Worm (Caenorhabditis elegans): ENCODE results near the gene eff-1.

Gene eff-1

ce11 chrII:8369059-8369458 is 22.6 kb downstream of the eff-1 start, which contains the start of gene amt-3:
Gene amt-3 (minus strand): TSS chrII:8369159.
- TF ChIP-seq irx-1 (tag; optimal IDR thresholded peaks at IDR 0.05), result no peak
- TF ChIP-seq nhr-20 (tag; optimal IDR thresholded peaks at IDR 0.05), result no peak
- no peak for TF ChIP-seq dsc-1 (tag; optimal IDR thresholded peaks at IDR 0.05)
- TF ChIP-seq sox-4 (tag; optimal IDR thresholded peaks at IDR 0.05), result no peak

DNA sequence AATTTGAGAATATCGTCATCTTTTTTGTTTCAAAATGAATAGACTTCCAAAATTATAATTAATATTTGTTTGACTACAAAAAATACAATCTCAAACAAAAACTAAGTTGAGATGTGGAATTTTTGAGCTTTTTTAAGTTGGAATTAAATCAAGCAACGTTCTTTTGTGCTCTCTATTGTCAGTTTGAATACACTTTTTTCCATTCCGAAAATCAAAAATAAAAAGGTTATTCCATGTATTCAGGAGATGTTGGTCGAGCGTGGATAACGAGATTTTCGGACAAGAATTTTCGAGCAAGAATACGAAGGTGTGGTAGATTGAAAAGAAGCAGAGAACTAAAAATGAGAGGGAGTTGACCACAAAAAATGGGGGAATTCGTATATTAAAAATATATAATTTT is 23.7 kb downstream of the eff-1 start:
- no peak for TF ChIP-seq nhr-28 (tag; optimal IDR thresholded peaks at IDR 0.05)
- no peak for TF ChIP-seq skn-1 (tag; optimal IDR thresholded peaks at IDR 0.05)
- TF ChIP-seq nhr-71 (tag; optimal IDR thresholded peaks at IDR 0.05), result no peak
- TF ChIP-seq nhr-19 (GFP tag; conservative IDR thresholded peaks at IDR 0.05), result no peak
- TF ChIP-seq nhr-20 (tag; optimal IDR thresholded peaks at IDR 0.05), result no peak
- no peak for TF ChIP-seq nhr-237 (tag; optimal IDR thresholded peaks at IDR 0.05)

DNA sequence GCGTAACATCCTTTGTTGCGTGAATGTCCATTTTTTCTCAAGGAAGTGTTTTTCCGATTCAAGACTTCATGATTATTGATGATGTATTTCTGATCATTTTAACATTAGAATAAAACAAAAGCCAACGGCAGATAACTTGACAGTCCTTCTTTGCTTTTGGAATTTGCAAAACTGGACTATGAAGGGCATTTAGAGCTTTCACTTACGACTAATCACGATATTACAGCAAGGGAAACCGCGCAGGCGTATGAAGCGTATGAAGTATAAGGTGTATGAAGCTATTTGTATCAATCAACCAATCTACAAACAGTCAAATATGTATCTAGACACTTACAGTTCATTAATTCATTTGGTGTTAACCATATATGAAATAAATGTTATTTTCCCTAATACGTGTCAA is 31.2 kb downstream of the eff-1 start:
- no peak for TF ChIP-seq nhr-90 (tag; optimal IDR thresholded peaks at IDR 0.05; ENCODE audit: poor library complexity)
- TF ChIP-seq snpc-4 (tag; optimal IDR thresholded peaks at IDR 0.05), result no peak
- no peak for TF ChIP-seq nhr-85 (tag)
- no peak for TF ChIP-seq hlh-4 (tag; optimal IDR thresholded peaks at IDR 0.05)
- no peak for TF ChIP-seq fkh-8 (tag; optimal IDR thresholded peaks at IDR 0.05)
- TF ChIP-seq mdl-1 (tag; optimal IDR thresholded peaks at IDR 0.05), result no peak
- TF ChIP-seq efl-3 (GFP tag; optimal IDR thresholded peaks at IDR 0.05), result no peak
- no peak for TF ChIP-seq nhr-28 (tag; optimal IDR thresholded peaks at IDR 0.05)
- TF ChIP-seq fkh-4 (tag; optimal IDR thresholded peaks at IDR 0.05; ENCODE audit: borderline replicate concordance), result no peak
- no peak for TF ChIP-seq C16A3.4 (tag; optimal IDR thresholded peaks at IDR 0.05)
- no peak for TF ChIP-seq mab-9 (GFP tag; IDR thresholded peaks at IDR 0.05)
- no peak for TF ChIP-seq nhr-237 (tag; optimal IDR thresholded peaks at IDR 0.05)
- TF ChIP-seq ets-5 (GFP tag; IDR thresholded peaks at IDR 0.05), result no peak
- no peak for TF ChIP-seq tlp-1 (tag; optimal IDR thresholded peaks at IDR 0.05)
- no peak for TF ChIP-seq lin-13 (GFP tag; optimal IDR thresholded peaks at IDR 0.05)
- TF ChIP-seq efl-1 (optimal IDR thresholded peaks at IDR 0.05), result no peak
- no peak for TF ChIP-seq efl-1 (GFP tag; optimal IDR thresholded peaks at IDR 0.05 in 1 of 2)
- TF ChIP-seq lin-35 (GFP tag; optimal IDR thresholded peaks at IDR 0.05), result no peak

DNA sequence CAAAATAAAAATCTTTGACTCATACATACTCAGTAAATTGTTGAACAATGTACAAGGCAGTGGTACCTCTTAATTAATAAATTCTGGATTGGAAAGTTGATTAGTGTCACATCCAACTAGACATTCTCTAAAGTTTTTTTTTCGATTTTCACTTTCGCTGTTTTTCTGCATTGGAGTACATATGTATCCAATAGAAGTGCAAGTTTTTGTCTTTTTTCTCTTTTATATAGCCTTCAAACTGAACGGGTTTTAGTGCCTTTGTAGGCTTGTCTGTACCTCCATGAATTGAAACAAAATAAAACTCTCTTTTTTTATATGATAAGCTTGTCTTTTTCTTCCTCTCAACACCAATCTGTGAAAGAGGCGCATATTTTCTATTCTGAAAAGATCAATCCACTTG is 33.7 kb downstream of the eff-1 start:
- no peak for TF ChIP-seq elt-2 (tag; optimal IDR thresholded peaks at IDR 0.05)
- TF ChIP-seq blmp-1 (tag; optimal IDR thresholded peaks at IDR 0.05), result peak; percentile 18

DNA sequence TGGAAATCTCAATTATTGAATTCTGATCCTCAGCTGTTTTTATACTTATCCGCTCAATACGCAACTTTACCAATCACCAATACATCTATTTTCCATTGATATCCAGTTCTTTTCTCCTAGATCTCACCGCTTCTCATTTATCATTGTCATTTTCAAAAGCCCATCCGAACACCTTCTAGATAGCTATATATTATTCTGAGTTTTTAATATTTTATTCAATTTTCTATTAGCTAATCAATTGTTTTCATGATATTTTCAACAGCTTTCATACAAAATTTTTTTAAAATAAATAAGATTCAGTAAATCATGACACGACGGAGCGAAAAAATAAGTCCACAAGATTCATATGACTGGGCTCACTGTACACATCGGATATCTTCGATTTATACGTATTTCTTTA is 34.7 kb downstream of the eff-1 start, which contains the start of gene F49E12.12:
F49E12.12 (plus strand) TSS at position 301 of the 400 bp plus-strand sequence.
- TF ChIP-seq snu-23 (GFP tag; optimal IDR thresholded peaks at IDR 0.05) (no peak), nhr-85 (tag) (no peak), lin-13 (GFP tag; optimal IDR thresholded peaks at IDR 0.05) (no peak), skn-1 (tag; optimal IDR thresholded peaks at IDR 0.05) (no peak), tlp-1 (tag; optimal IDR thresholded peaks at IDR 0.05) (no peak)

ce11 chrII:8382880-8383279 is 36.4 kb downstream of the eff-1 start:
- TF ChIP-seq ztf-4 (tag; optimal IDR thresholded peaks at IDR 0.05), result no peak
- TF ChIP-seq mdl-1 (tag; optimal IDR thresholded peaks at IDR 0.05), result peak in 1 of 2 experiments; percentile 35
- peak; percentile 69 for TF ChIP-seq egl-13 (tag; optimal IDR thresholded peaks at IDR 0.05)
- no peak for TF ChIP-seq ceh-88 (GFP tag; IDR thresholded peaks at IDR 0.05)
- peak; percentile 33 for TF ChIP-seq lin-14 (GFP tag; optimal IDR thresholded peaks at IDR 0.05)
- no peak for TF ChIP-seq fkh-10 (GFP tag; optimal IDR thresholded peaks at IDR 0.05)
- TF ChIP-seq skn-1 (tag; optimal IDR thresholded peaks at IDR 0.05), result no peak
- TF ChIP-seq snpc-4 (tag; optimal IDR thresholded peaks at IDR 0.05), result no peak
- no peak for TF ChIP-seq mep-1 (tag; optimal IDR thresholded peaks at IDR 0.05)
- TF ChIP-seq nhr-20 (tag; optimal IDR thresholded peaks at IDR 0.05), result peak; percentile 78
- TF ChIP-seq mab-9 (GFP tag; IDR thresholded peaks at IDR 0.05), result no peak
- no peak for TF ChIP-seq efl-3 (GFP tag; optimal IDR thresholded peaks at IDR 0.05)
- no peak for TF ChIP-seq nhr-11 (tag; optimal IDR thresholded peaks at IDR 0.05)
- TF ChIP-seq lin-35 (GFP tag; optimal IDR thresholded peaks at IDR 0.05), result peak in 1 of 2 experiments; percentile 61
- peak in 1 of 2 experiments; percentile 29 for TF ChIP-seq lsy-2 (tag; optimal IDR thresholded peaks at IDR 0.05)
- TF ChIP-seq ceh-8 (GFP tag; optimal IDR thresholded peaks at IDR 0.05), result no peak
- TF ChIP-seq unc-62 (GFP tag; optimal IDR thresholded peaks at IDR 0.05), result no peak
- no peak for TF ChIP-seq ets-5 (GFP tag; IDR thresholded peaks at IDR 0.05)
- TF ChIP-seq rnt-1 (tag; optimal IDR thresholded peaks at IDR 0.05), result no peak
- no peak for TF ChIP-seq hpl-2 (GFP tag; optimal IDR thresholded peaks at IDR 0.05)
- TF ChIP-seq dpl-1 (GFP tag; optimal IDR thresholded peaks at IDR 0.05), result no peak
- no peak for TF ChIP-seq ceh-82 (tag; optimal IDR thresholded peaks at IDR 0.05)
- TF ChIP-seq ces-1 (GFP tag; optimal IDR thresholded peaks at IDR 0.05), result no peak
- no peak for TF ChIP-seq irx-1 (tag; optimal IDR thresholded peaks at IDR 0.05)

Data from whole organism, L1 larva.